Fruit fly (Drosophila melanogaster) whole organism, wandering third instar larva: ENCODE measurements around the gene CG3164.

ENCODE experiments used
- Abd-B ChIP-seq: fragments of >200 bp; optimal IDR thresholded peaks from 2 replicates; lab custom pipeline; 2017; ENCODE audit warnings: missing biosample characterization, missing genetic modification characterization
- GATAd ChIP-seq: sonication (Bioruptor generic); optimal IDR thresholded peaks from 2 replicates; lab custom pipeline; 2016; ENCODE audit warnings: missing biosample characterization, missing genetic modification characterization
- Hnf4 ChIP-seq: fragments of 200-800 bp; sonication (Bioruptor generic); optimal IDR thresholded peaks from 2 replicates; lab custom pipeline; 2016; ENCODE audit warnings: missing biosample characterization, mild to moderate bottlenecking, missing genetic modification characterization
- Jra ChIP-seq: sonication (Bioruptor generic); optimal IDR thresholded peaks from 2 replicates; lab custom pipeline; 2016; ENCODE audit warnings: missing biosample characterization, missing genetic modification characterization
- Myc ChIP-seq: fragments of >200 bp; optimal IDR thresholded peaks from 2 replicates; lab custom pipeline; 2017
- br ChIP-seq: fragments of 200-800 bp; sonication (Bioruptor generic); optimal IDR thresholded peaks from 2 replicates; lab custom pipeline; 2016; ENCODE audit warnings: missing biosample characterization, missing genetic modification characterization
- h ChIP-seq: fragments of 200-800 bp; sonication (Bioruptor generic); optimal IDR thresholded peaks from 3 replicates; lab custom pipeline; 2016; ENCODE audit warnings: missing biosample characterization, mild to moderate bottlenecking, missing genetic modification characterization
- lola ChIP-seq: fragments of >200 bp; optimal IDR thresholded peaks from 2 replicates; lab custom pipeline; 2017; ENCODE audit warnings: missing biosample characterization, missing genetic modification characterization
- pan ChIP-seq: fragments of >200 bp; optimal IDR thresholded peaks from 2 replicates; lab custom pipeline; 2017
- psq ChIP-seq: fragments of 200-800 bp; sonication (Bioruptor generic); optimal IDR thresholded peaks from 3 replicates; lab custom pipeline; 2017; ENCODE audit warnings: missing biosample characterization, mild to moderate bottlenecking, missing genetic modification characterization, moderate library complexity
- sv ChIP-seq: fragments of 200-800 bp; sonication (Bioruptor generic); optimal IDR thresholded peaks from 3 replicates; lab custom pipeline; 2016; ENCODE audit warnings: missing biosample characterization, missing genetic modification characterization
- usp ChIP-seq: fragments of >200 bp; optimal IDR thresholded peaks from 2 replicates; lab custom pipeline; 2017; ENCODE audit warnings: missing biosample characterization, missing genetic modification characterization

DNA sequence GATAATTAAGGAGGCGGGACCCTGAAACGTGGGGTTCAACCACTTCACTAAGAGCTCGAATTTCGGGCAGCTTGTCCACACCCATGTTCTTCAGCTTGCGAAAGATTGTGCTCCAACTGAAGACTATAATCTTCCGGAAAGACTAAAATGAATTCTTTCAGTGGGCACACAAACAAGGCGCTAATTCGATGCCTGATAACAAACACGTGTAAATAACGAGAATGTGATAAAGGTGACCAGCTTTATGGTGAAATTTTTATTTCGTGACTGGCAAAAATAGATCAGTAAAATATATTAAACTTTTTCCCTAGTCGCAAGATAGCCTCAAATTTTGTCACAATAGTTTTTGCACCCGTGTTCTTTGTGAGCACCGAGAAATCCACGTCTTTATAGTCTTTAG, 10.3 kb upstream of the CG3164 start, which contains the start of the genes CG31975 and ovm:
- TF ChIP-seq br (GFP tag; lab: Kevin White, UChicago) (no peak), psq (GFP tag; lab: Kevin White, UChicago) (no peak), Abd-B (no peak), usp (GFP tag; lab: Kevin White, UChicago) (no peak), Hnf4 (GFP tag; lab: Kevin White, UChicago) (no peak), pan (no peak), GATAd (GFP tag; lab: Kevin White, UChicago) (no peak), Myc (lab: Kevin White, UChicago) (no peak), sv (GFP tag; lab: Kevin White, UChicago) (no peak), Jra (GFP tag; lab: Kevin White, UChicago) (no peak), lola (GFP tag; lab: Kevin White, UChicago) (no peak), h (no peak)
